Worm (Caenorhabditis elegans): ENCODE results near the gene idpc-5.

The idpc-5 gene

ce11 chrV:9618919-9619318 is 3.8 kb downstream of the idpc-5 start, which contains the start of gene idpc-7:
TSS of gene idpc-7 (minus strand) at chrV:9619019.
- TF ChIP-seq ceh-2 (tag; optimal IDR thresholded peaks at IDR 0.05): no peak
- no peak for TF ChIP-seq ama-1 (optimal IDR thresholded peaks at IDR 0.05)
- TF ChIP-seq ttx-3 (tag; optimal IDR thresholded peaks at IDR 0.05): no peak
- TF ChIP-seq unc-55 (GFP tag; optimal IDR thresholded peaks at IDR 0.05): no peak
- no peak for TF ChIP-seq lim-6 (tag; optimal IDR thresholded peaks at IDR 0.05)
- no peak for TF ChIP-seq dmd-4 (tag; optimal IDR thresholded peaks at IDR 0.05; ENCODE audit: borderline replicate concordance)
- TF ChIP-seq K09A11.1 (tag; optimal IDR thresholded peaks at IDR 0.05; ENCODE audit: insufficient read depth): no peak

- TF ChIP-seq mec-3 (tag; optimal IDR thresholded peaks at IDR 0.05; ENCODE audit: borderline replicate concordance) (peak; percentile 31), sdc-2 (tag; optimal IDR thresholded peaks at IDR 0.05) (no peak)
Measured at ce11 chrV:9618420-9618819, 4.3 kb downstream of the idpc-5 start.

- peak; percentile 93 for TF ChIP-seq dve-1 (tag; optimal IDR thresholded peaks at IDR 0.05)
- TF ChIP-seq ceh-48 (tag; optimal IDR thresholded peaks at IDR 0.05): no peak
Measured at ce11 chrV:9616687-9617086, 6.0 kb downstream of the idpc-5 start.

ce11 chrV:9616130-9616529 is 6.6 kb downstream of the idpc-5 start:
- no peak for TF ChIP-seq hlh-30 (tag; optimal IDR thresholded peaks at IDR 0.05; ENCODE audit: insufficient read depth)
- TF ChIP-seq pha-2 (tag; optimal IDR thresholded peaks at IDR 0.05): no peak
- no peak for TF ChIP-seq ets-4 (tag; optimal IDR thresholded peaks at IDR 0.05)
- TF ChIP-seq npax-4 (tag; optimal IDR thresholded peaks at IDR 0.05): no peak
- TF ChIP-seq pros-1 (tag; optimal IDR thresholded peaks at IDR 0.05): no peak

- TF ChIP-seq elt-2 (tag; optimal IDR thresholded peaks at IDR 0.05): no peak
- TF ChIP-seq ets-4 (tag; optimal IDR thresholded peaks at IDR 0.05): peak; percentile 8
Measured at ce11 chrV:9615725-9616124, 7.0 kb downstream of the idpc-5 start, which contains the start of gene pqn-63. TSS of gene pqn-63 (plus strand) at chrV:9616031.

ce11 chrV:9609217-9609616 is 13.5 kb downstream of the idpc-5 start:
- TF ChIP-seq odd-2 (tag; optimal IDR thresholded peaks at IDR 0.05) (no peak), ahr-1 (tag; optimal IDR thresholded peaks at IDR 0.05) (no peak), ceh-9 (tag; optimal IDR thresholded peaks at IDR 0.05) (no peak), eyg-1 (tag; optimal IDR thresholded peaks at IDR 0.05) (no peak), ama-1 (optimal IDR thresholded peaks at IDR 0.05) (no peak), dmd-4 (tag; optimal IDR thresholded peaks at IDR 0.05; ENCODE audit: borderline replicate concordance) (no peak), unc-55 (GFP tag; optimal IDR thresholded peaks at IDR 0.05) (no peak)

ce11 chrV:9608256-9608655 is 14.5 kb downstream of the idpc-5 start, which contains the start of gene dop-2:
TSS of gene dop-2 (plus strand) at chrV:9608556.
- no peak for TF ChIP-seq ceh-22 (tag; optimal IDR thresholded peaks at IDR 0.05)
- no peak for TF ChIP-seq pax-1 (tag; optimal IDR thresholded peaks at IDR 0.05)
- TF ChIP-seq pqm-1 (tag; optimal IDR thresholded peaks at IDR 0.05): no peak
- TF ChIP-seq ceh-19 (GFP tag; optimal IDR thresholded peaks at IDR 0.05): no peak
- TF ChIP-seq unc-42 (tag; optimal IDR thresholded peaks at IDR 0.05): no peak
- TF ChIP-seq hlh-8 (tag; optimal IDR thresholded peaks at IDR 0.05): no peak
- no peak for TF ChIP-seq unc-55 (GFP tag; optimal IDR thresholded peaks at IDR 0.05)
- TF ChIP-seq pag-3 (tag; optimal IDR thresholded peaks at IDR 0.05; ENCODE audit: borderline replicate concordance): no peak
- no peak for TF ChIP-seq rnt-1 (tag; optimal IDR thresholded peaks at IDR 0.05)
- TF ChIP-seq odd-2 (tag; optimal IDR thresholded peaks at IDR 0.05): no peak
- TF ChIP-seq dve-1 (tag; optimal IDR thresholded peaks at IDR 0.05): no peak
- TF ChIP-seq zip-5 (tag; optimal IDR thresholded peaks at IDR 0.05): no peak
- no peak for TF ChIP-seq C08G9.2 (tag; optimal IDR thresholded peaks at IDR 0.05)
- TF ChIP-seq tbx-2 (tag; optimal IDR thresholded peaks at IDR 0.05): no peak
- no peak for TF ChIP-seq pha-2 (tag; optimal IDR thresholded peaks at IDR 0.05)
- no peak for TF ChIP-seq npax-4 (tag; optimal IDR thresholded peaks at IDR 0.05)
- TF ChIP-seq unc-86 (tag; optimal IDR thresholded peaks at IDR 0.05): no peak

Measured in whole organism, late embryonic.